Worm (Caenorhabditis elegans): ENCODE data around the gene C39E9.8.
A peak's percentile ranks its signal among the peaks of the same experiment; 100 is the strongest.

The C39E9.8 gene

DNA sequence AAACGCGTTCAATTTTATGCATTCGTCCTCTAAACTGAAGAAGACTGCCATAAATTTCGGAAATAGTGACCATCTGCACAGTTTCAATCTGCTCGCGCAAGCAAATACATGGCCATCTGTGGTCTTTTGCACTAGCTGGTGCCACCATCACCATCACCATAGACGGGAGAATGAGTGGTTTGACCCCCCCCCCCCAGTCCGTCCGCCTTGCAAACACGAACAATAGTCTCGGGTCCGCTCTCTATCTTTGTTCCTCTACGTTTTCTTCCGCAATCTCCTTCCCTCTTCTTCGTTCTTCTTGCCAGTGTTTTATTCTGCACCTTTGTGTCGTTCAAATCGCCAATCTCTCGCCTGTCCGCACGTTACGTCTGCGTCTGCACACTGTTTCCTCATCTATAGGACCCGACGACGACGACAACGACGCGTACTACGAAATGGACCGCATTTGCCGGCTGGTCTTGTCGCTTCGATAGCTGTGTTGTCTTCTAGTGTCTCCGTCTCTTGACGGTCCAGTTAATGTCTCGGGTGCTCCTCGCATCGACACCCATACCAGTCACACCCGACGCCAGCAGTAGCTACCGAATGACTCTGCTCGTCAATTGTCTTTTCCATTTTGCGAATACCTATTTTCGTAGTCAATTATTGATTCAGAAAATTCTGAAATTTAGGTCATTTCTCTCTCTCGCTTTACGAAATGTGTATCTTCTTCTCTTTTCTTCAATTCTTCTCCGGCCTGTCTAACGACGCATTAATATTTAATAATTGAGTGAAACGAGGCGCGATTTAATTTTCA lies 49.4 kb upstream of the C39E9.8 start (continued):
- TF ChIP-seq efl-1 (optimal IDR thresholded peaks at IDR 0.05), result peak in 1 of 2 experiments; percentile 3
- TF ChIP-seq efl-1 (GFP tag; optimal IDR thresholded peaks at IDR 0.05 in 1 of 2), result peak in 1 of 2 experiments; percentile 77
- peak; percentile 32 for TF ChIP-seq mep-1 (tag; optimal IDR thresholded peaks at IDR 0.05)

DNA sequence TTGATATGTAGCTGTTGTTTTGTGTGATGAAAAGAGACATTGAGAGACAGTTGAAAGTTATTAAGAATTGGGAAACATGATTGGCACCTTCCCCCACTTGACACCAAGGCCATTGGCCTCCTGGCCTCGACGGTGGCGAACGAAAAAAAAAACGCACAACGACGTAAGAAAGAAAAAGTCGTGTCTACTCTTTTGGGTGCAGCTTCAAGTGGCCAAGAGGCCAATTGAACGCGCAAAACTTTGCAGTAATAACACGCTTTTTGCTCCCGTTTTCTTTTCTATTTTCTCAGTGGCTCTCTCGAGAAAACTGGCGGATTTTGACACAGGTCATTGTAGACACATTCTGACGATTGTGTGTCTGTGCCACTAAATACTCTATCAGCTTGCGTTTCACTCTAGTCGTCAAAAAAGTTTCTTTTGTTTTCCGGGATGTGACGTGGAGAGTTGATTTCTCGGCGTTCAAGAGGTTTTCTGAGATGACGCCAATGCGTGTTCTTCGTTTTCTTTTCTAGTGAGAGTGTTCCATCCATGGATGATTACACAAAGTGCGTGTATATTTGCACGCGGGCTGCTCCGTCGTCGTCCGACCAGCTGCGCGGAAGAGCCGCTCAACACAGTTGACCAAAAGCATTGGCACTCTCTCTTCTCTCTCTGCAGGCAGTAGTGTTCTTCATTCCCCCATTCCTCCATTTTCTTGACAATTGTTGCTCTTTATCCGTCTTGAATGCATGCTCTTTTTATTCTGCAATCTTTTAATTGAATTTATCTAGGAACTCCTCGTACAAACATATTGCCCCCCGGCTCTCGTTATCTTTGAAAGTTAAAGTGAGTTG lies 48.6 kb upstream of the C39E9.8 start:
- no peak for TF ChIP-seq unc-30 (tag; optimal IDR thresholded peaks at IDR 0.05)
- no peak for TF ChIP-seq nhr-11 (tag; optimal IDR thresholded peaks at IDR 0.05)
- TF ChIP-seq efl-1 (optimal IDR thresholded peaks at IDR 0.05), result no peak
- peak in 1 of 2 experiments; percentile 55 for TF ChIP-seq efl-1 (GFP tag; optimal IDR thresholded peaks at IDR 0.05 in 1 of 2)
- no peak for TF ChIP-seq pqm-1 (tag; optimal IDR thresholded peaks at IDR 0.05)
- no peak for TF ChIP-seq C04F5.9 (tag; optimal IDR thresholded peaks at IDR 0.05)

DNA sequence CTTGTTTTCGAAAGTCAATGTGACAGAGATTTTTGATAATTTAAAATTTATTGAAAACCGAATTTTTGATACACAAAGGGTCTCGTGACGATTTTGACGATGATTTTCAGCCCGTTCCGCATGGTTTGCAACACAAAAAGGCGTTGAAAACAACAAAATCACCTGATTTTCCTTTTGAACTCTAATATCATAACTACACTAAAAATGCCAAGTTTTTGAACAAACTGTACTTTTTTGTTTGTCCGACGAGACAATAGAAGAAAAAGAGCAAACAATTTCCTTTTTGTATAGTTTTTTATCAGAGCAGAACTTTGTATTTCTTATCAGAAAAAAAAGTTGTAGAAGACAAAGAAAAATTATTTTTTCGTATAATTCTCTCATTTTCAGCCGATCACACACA lies 47.1 kb upstream of the C39E9.8 start:
- peak in 1 of 2 experiments; percentile 24 for TF ChIP-seq lin-35 (GFP tag; optimal IDR thresholded peaks at IDR 0.05)
- no peak for TF ChIP-seq efl-1 (optimal IDR thresholded peaks at IDR 0.05)
- peak in 1 of 2 experiments; percentile 77 for TF ChIP-seq efl-1 (GFP tag; optimal IDR thresholded peaks at IDR 0.05 in 1 of 2)
- peak; percentile 8 for TF ChIP-seq elt-2 (tag; optimal IDR thresholded peaks at IDR 0.05)
- TF ChIP-seq lin-15B (tag; optimal IDR thresholded peaks at IDR 0.05), result no peak

DNA sequence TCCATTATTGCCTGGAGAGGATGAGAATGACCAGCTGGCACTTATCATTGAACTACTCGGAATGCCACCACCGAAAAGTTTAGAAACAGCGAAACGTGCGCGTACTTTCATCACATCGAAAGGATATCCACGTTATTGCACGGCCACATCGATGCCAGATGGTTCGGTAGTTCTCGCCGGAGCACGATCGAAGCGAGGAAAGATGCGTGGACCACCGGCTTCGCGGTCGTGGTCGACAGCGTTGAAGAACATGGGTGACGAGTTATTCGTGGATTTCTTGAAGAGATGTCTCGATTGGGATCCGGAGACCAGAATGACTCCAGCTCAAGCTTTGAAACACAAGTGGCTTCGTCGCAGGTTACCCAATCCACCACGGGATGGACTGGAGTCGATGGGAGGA lies 45.7 kb upstream of the C39E9.8 start:
- TF ChIP-seq dsc-1 (tag; optimal IDR thresholded peaks at IDR 0.05) (peak; percentile 20), nhr-47 (tag; optimal IDR thresholded peaks at IDR 0.05) (peak; percentile 22), lin-14 (GFP tag; optimal IDR thresholded peaks at IDR 0.05) (no peak)

DNA sequence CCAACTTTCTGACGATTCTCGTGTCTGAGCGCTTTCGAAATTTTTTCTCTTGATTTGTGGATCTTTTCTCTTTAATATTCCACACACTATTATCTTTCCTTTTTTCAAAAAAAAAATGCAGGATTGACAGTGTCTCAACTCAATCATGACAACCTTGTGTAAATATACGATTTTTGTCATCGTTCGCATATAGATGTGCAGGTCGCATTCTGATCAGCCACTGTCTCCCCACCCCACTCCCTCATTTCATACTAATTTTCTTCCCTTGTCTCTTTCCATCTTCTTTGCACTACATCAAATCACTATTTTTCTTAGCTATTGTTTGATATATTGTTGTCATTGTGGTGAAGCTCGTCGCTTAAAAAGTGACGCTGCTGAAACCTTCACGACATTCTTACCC lies 43.9 kb upstream of the C39E9.8 start:
- TF ChIP-seq efl-1 (optimal IDR thresholded peaks at IDR 0.05) (no peak), efl-1 (GFP tag; optimal IDR thresholded peaks at IDR 0.05 in 1 of 2) (peak in 1 of 2 experiments; percentile 64), zag-1 (tag; optimal IDR thresholded peaks at IDR 0.05) (no peak)

- TF ChIP-seq nhr-90 (tag; optimal IDR thresholded peaks at IDR 0.05; ENCODE audit: poor library complexity) (no peak), nhr-12 (tag; optimal IDR thresholded peaks at IDR 0.05) (no peak), pqm-1 (tag; optimal IDR thresholded peaks at IDR 0.05) (no peak), ets-5 (GFP tag; IDR thresholded peaks at IDR 0.05) (no peak), lin-13 (GFP tag; optimal IDR thresholded peaks at IDR 0.05) (no peak), lin-15B (tag; optimal IDR thresholded peaks at IDR 0.05) (no peak), blmp-1 (tag; optimal IDR thresholded peaks at IDR 0.05) (peak; percentile 7), nhr-28 (tag; optimal IDR thresholded peaks at IDR 0.05) (no peak), ama-1 (optimal IDR thresholded peaks at IDR 0.05) (no peak)
These were observed 42.4 kb upstream of the C39E9.8 start for ce11 chrIV:13036835-13037234.

DNA sequence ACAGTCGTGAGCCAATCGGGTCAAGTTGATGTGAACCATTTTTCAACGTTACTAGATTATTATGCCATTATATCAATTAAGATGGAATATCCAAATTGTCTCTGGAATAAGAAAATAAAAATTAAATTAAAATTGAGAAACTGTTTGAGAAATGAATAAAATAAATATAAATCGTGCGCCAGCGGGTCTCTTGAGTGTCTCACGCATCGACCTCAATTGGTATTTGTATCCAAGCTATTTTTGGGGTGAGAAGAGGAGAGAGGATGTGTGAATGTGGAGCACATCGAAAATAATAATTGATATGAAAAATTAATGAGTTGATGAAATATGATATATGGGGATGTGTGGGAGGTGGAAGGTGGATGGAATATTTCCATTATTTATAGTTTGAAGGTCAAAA lies 40.4 kb upstream of the C39E9.8 start, which contains the start of gene F49E11.2:
Gene F49E11.2 (minus strand): TSS at position 101 of the 400 bp plus-strand sequence.
- no peak for TF ChIP-seq ceh-8 (GFP tag; optimal IDR thresholded peaks at IDR 0.05)
- TF ChIP-seq ceh-88 (GFP tag; IDR thresholded peaks at IDR 0.05), result no peak
- no peak for TF ChIP-seq hlh-17 (GFP tag; optimal IDR thresholded peaks at IDR 0.05; ENCODE audit: borderline replicate concordance)
- TF ChIP-seq nhr-77 (tag; optimal IDR thresholded peaks at IDR 0.05), result no peak
- TF ChIP-seq unc-86 (tag; optimal IDR thresholded peaks at IDR 0.05), result no peak
- no peak for TF ChIP-seq isw-1 (GFP tag; IDR thresholded peaks at IDR 0.05)
- no peak for TF ChIP-seq xbp-1 (tag; optimal IDR thresholded peaks at IDR 0.05)
- TF ChIP-seq mef-2 (tag; optimal IDR thresholded peaks at IDR 0.05), result no peak

Data from whole organism, L1 larva.